Fruit fly (Drosophila melanogaster) whole organism, embryonic: ENCODE data around the gene CG7407.

ENCODE experiments used
- Abd-B ChIP-seq: fragments of 200-800 bp; sonication (Bioruptor generic); optimal IDR thresholded peaks from 2 replicates; lab custom pipeline; 2018; ENCODE audit warnings: missing biosample characterization, mild to moderate bottlenecking, missing genetic modification characterization, moderate library complexity
- Atf3 ChIP-seq: fragments of 200-800 bp; sonication (Bioruptor generic); optimal IDR thresholded peaks from 3 replicates; lab custom pipeline; 2016; ENCODE audit warnings: missing biosample characterization, missing genetic modification characterization
- Awh ChIP-seq: fragments of 200-800 bp; sonication (Bioruptor generic); IDR thresholded peaks from 2 replicates; pipeline ENCODE4, ENCODE4 v1.3.6; 2022; ENCODE audit warnings: missing biosample characterization, missing genetic modification characterization
- Bgb ChIP-seq: fragments of 200-800 bp; sonication (Bioruptor generic); IDR thresholded peaks from 2 replicates; pipeline ENCODE4 v1.3.6; 2022; ENCODE audit warnings: missing biosample characterization, missing genetic modification characterization; ENCODE audit not compliant: partially characterized antibody
- BtbVII ChIP-seq: fragments of 200-800 bp; sonication (Bioruptor generic); optimal IDR thresholded peaks from 3 replicates; lab custom pipeline; 2017; ENCODE audit warnings: missing biosample characterization, mild to moderate bottlenecking, missing genetic modification characterization
- CG10431 ChIP-seq: fragments of 200-800 bp; sonication (Bioruptor generic); optimal IDR thresholded peaks from 3 replicates; lab custom pipeline; 2018; ENCODE audit warnings: missing biosample characterization, mild to moderate bottlenecking, missing genetic modification characterization
- CG11085 ChIP-seq: fragments of 200-800 bp; sonication (Bioruptor generic); IDR thresholded peaks from 2 replicates; pipeline ENCODE4 v1.3.6; 2022; ENCODE audit warnings: missing biosample characterization, missing genetic modification characterization
- CG11247 ChIP-seq: fragments of 200-800 bp; sonication (Bioruptor generic); IDR thresholded peaks from 2 replicates; pipeline ENCODE4 v1.3.6; 2022; ENCODE audit warnings: missing biosample characterization, missing genetic modification characterization
- CG1233 ChIP-seq: fragments of 200-800 bp; sonication (Bioruptor generic); optimal IDR thresholded peaks from 4 replicates; lab custom pipeline; 2018; ENCODE audit warnings: missing biosample characterization, mild to moderate bottlenecking, missing genetic modification characterization
- CG12659 ChIP-seq: fragments of 200-800 bp; sonication (Bioruptor generic); optimal IDR thresholded peaks from 3 replicates; lab custom pipeline; 2017; ENCODE audit warnings: mild to moderate bottlenecking, missing biosample characterization, missing genetic modification reagents, missing genetic modification characterization
- CG12744 ChIP-seq: fragments of 200-800 bp; sonication (Bioruptor generic); optimal IDR thresholded peaks from 2 replicates; lab custom pipeline; 2016; ENCODE audit warnings: missing biosample characterization, missing genetic modification characterization
- CG12942 ChIP-seq: fragments of 200-800 bp; sonication (Bioruptor generic); optimal IDR thresholded peaks from 3 replicates; lab custom pipeline; 2016; ENCODE audit warnings: missing biosample characterization, missing genetic modification characterization
- CG13296 ChIP-seq: fragments of 200-800 bp; sonication (Bioruptor generic); optimal IDR thresholded peaks from 3 replicates; lab custom pipeline; 2018; ENCODE audit warnings: missing biosample characterization, mild to moderate bottlenecking, missing genetic modification characterization
- CG13775 ChIP-seq: fragments of 200-800 bp; sonication (Bioruptor generic); optimal IDR thresholded peaks from 3 replicates; lab custom pipeline; 2017; ENCODE audit warnings: missing biosample characterization, mild to moderate bottlenecking, missing genetic modification characterization
- CG14050 ChIP-seq: fragments of 200-800 bp; sonication (Bioruptor generic); IDR thresholded peaks from 3 replicates; pipeline ENCODE4 v1.3.6; 2022; ENCODE audit warnings: missing biosample characterization, missing genetic modification characterization
- CG17385 ChIP-seq: fragments of 200-800 bp; sonication (Bioruptor generic); optimal IDR thresholded peaks from 3 replicates; lab custom pipeline; 2018; ENCODE audit warnings: missing biosample characterization, mild to moderate bottlenecking, missing genetic modification characterization
- CG30403 ChIP-seq: fragments of 200-800 bp; sonication (Bioruptor generic); optimal IDR thresholded peaks from 3 replicates; lab custom pipeline; 2016; ENCODE audit warnings: missing biosample characterization, missing genetic modification characterization
- CG34376 ChIP-seq: fragments of 200-800 bp; sonication (Bioruptor generic); optimal IDR thresholded peaks from 2 replicates; lab custom pipeline; 2018; ENCODE audit warnings: missing biosample characterization, mild to moderate bottlenecking, missing genetic modification characterization
- CG4328 ChIP-seq: fragments of 200-800 bp; sonication (Bioruptor generic); optimal IDR thresholded peaks from 3 replicates; lab custom pipeline; 2017; ENCODE audit warnings: missing biosample characterization, missing genetic modification reagents, missing genetic modification characterization
- CG6654 ChIP-seq: fragments of 200-800 bp; sonication (Bioruptor generic); optimal IDR thresholded peaks from 2 replicates; lab custom pipeline; 2017; ENCODE audit warnings: missing biosample characterization, mild to moderate bottlenecking, missing genetic modification characterization
- CG7963 ChIP-seq: fragments of 200-800 bp; sonication (Bioruptor generic); IDR thresholded peaks from 3 replicates; pipeline ENCODE4 v1.3.6; 2022; ENCODE audit warnings: missing biosample characterization, missing genetic modification characterization; ENCODE audit not compliant: partially characterized antibody
- CG9876 ChIP-seq: fragments of 200-800 bp; sonication (Bioruptor generic); optimal IDR thresholded peaks from 2 replicates; lab custom pipeline; 2016; ENCODE audit warnings: missing biosample characterization, missing genetic modification characterization
- CTCF ChIP-seq: fragments of 200-800 bp; sonication (Bioruptor generic); optimal IDR thresholded peaks from 2 replicates; lab custom pipeline; 2017; ENCODE audit warnings: missing biosample characterization, mild to moderate bottlenecking, missing genetic modification characterization, moderate library complexity
- Fer2 ChIP-seq: fragments of 200-800 bp; sonication (Bioruptor generic); optimal IDR thresholded peaks from 2 replicates; lab custom pipeline; 2018; ENCODE audit warnings: missing biosample characterization, mild to moderate bottlenecking, missing genetic modification characterization, moderate library complexity
- Hand ChIP-seq: fragments of 200-800 bp; sonication (Bioruptor generic); optimal IDR thresholded peaks from 2 replicates; lab custom pipeline; 2017; ENCODE audit warnings: mild to moderate bottlenecking, missing biosample characterization, missing genetic modification reagents, missing genetic modification characterization
- Mad ChIP-seq: fragments of 200-800 bp; sonication (Bioruptor generic); optimal IDR thresholded peaks from 2 replicates; lab custom pipeline; 2016; ENCODE audit warnings: missing biosample characterization, missing genetic modification characterization
- Nf-YA ChIP-seq: fragments of 200-800 bp; sonication (Bioruptor generic); IDR thresholded peaks from 2 replicates; pipeline ENCODE4 v1.3.6; 2022; ENCODE audit warnings: missing biosample characterization, missing genetic modification characterization
- Optix ChIP-seq: fragments of 200-800 bp; sonication (Bioruptor generic); IDR thresholded peaks from 3 replicates; pipeline ENCODE4 v1.3.6; 2022; ENCODE audit warnings: missing biosample characterization, missing genetic modification characterization
- Ptx1 ChIP-seq: fragments of 200-800 bp; sonication (Bioruptor generic); IDR thresholded peaks from 2 replicates; pipeline ENCODE4 v1.3.6; 2022; ENCODE audit warnings: missing biosample characterization, missing genetic modification characterization
- Rx ChIP-seq: fragments of 200-800 bp; sonication (Bioruptor generic); IDR thresholded peaks from 2 replicates; pipeline ENCODE4 v1.3.6; 2022; ENCODE audit warnings: missing biosample characterization, missing genetic modification characterization
- Sox102F ChIP-seq: fragments of 200-800 bp; sonication (Bioruptor generic); optimal IDR thresholded peaks from 2 replicates; lab custom pipeline; 2018; ENCODE audit warnings: missing biosample characterization, mild to moderate bottlenecking, missing genetic modification characterization, moderate library complexity
- Xrp1 ChIP-seq: fragments of 200-800 bp; sonication (Bioruptor generic); IDR thresholded peaks from 2 replicates; pipeline ENCODE4 v1.3.6; 2022; ENCODE audit warnings: missing biosample characterization, missing genetic modification characterization
- abd-A ChIP-seq: fragments of 200-800 bp; sonication (Bioruptor generic); optimal IDR thresholded peaks from 3 replicates; lab custom pipeline; 2019; ENCODE audit warnings: missing biosample characterization, mild to moderate bottlenecking, missing genetic modification characterization, moderate library complexity
- ac ChIP-seq: fragments of 200-800 bp; sonication (Bioruptor generic); optimal IDR thresholded peaks from 3 replicates; lab custom pipeline; 2017; ENCODE audit warnings: missing biosample characterization, mild to moderate bottlenecking, missing genetic modification characterization
- ap ChIP-seq: fragments of 200-800 bp; sonication (Bioruptor generic); IDR thresholded peaks from 2 replicates; pipeline ENCODE4 v1.3.6; 2022; ENCODE audit warnings: missing biosample characterization, missing genetic modification characterization
- bcd ChIP-seq: fragments of 200-800 bp; sonication (Bioruptor generic); optimal IDR thresholded peaks from 2 replicates; lab custom pipeline; 2017; ENCODE audit warnings: missing biosample characterization, mild to moderate bottlenecking, missing genetic modification characterization
- cad ChIP-seq: fragments of >200 bp; optimal IDR thresholded peaks from 2 replicates; lab custom pipeline; 2017; ENCODE audit warnings: missing biosample characterization, missing genetic modification characterization
- caup ChIP-seq: fragments of 200-800 bp; sonication (Bioruptor generic); optimal IDR thresholded peaks from 3 replicates; lab custom pipeline; 2017; ENCODE audit warnings: missing biosample characterization, mild to moderate bottlenecking, missing genetic modification characterization, moderate library complexity; ENCODE audit not compliant: severe bottlenecking
- dati ChIP-seq: fragments of 200-800 bp; sonication (Bioruptor generic); IDR thresholded peaks from 2 replicates; pipeline ENCODE4 v1.3.6; 2022; ENCODE audit warnings: missing biosample characterization, missing genetic modification characterization
- dimm ChIP-seq: fragments of 200-800 bp; sonication (Bioruptor generic); IDR thresholded peaks from 2 replicates; pipeline ENCODE4 v1.3.6; 2022; ENCODE audit warnings: missing biosample characterization, missing genetic modification characterization
- gcm2 ChIP-seq: fragments of 200-800 bp; sonication (Bioruptor generic); optimal IDR thresholded peaks from 2 replicates; lab custom pipeline; 2016; ENCODE audit warnings: missing biosample characterization, missing genetic modification characterization
- lov ChIP-seq, 2 experiments: fragments of 200-800 bp in 1 of 2; fragments of >200 bp in 1 of 2; sonication (Bioruptor generic) in 1 of 2; IDR thresholded peaks in 1 of 2; optimal IDR thresholded peaks in 1 of 2; 2 replicates in 1 of 2; 3 replicates in 1 of 2; pipeline versions ENCODE4 v1.3.6 to Lab custom; 2017 to 2022; ENCODE audit warnings: missing biosample characterization in 1 of 2, missing genetic modification characterization in 1 of 2
- maf-S ChIP-seq: fragments of 200-800 bp; sonication (Bioruptor generic); optimal IDR thresholded peaks from 2 replicates; lab custom pipeline; 2016; ENCODE audit warnings: missing biosample characterization, missing genetic modification characterization
- mam ChIP-seq: fragments of 200-800 bp; sonication (Bioruptor generic); optimal IDR thresholded peaks from 3 replicates; lab custom pipeline; 2016; ENCODE audit warnings: missing biosample characterization, missing genetic modification characterization
- onecut ChIP-seq: fragments of 200-800 bp; sonication (Bioruptor generic); IDR thresholded peaks from 2 replicates; pipeline ENCODE4 v1.3.6; 2022; ENCODE audit warnings: missing biosample characterization, missing genetic modification characterization
- pb ChIP-seq: fragments of 200-800 bp; sonication (Bioruptor generic); optimal IDR thresholded peaks from 3 replicates; lab custom pipeline; 2016; ENCODE audit warnings: missing biosample characterization, missing genetic modification characterization
- row ChIP-seq: fragments of 200-800 bp; sonication (Bioruptor generic); IDR thresholded peaks from 3 replicates; pipeline ENCODE4 v1.3.6; 2022; ENCODE audit warnings: missing biosample characterization, missing genetic modification characterization
- run ChIP-seq: fragments of 200-800 bp; sonication (Bioruptor generic); optimal IDR thresholded peaks from 3 replicates; lab custom pipeline; 2018; ENCODE audit warnings: missing biosample characterization, mild to moderate bottlenecking, missing genetic modification characterization
- ssp ChIP-seq: fragments of 200-800 bp; sonication (Bioruptor generic); IDR thresholded peaks from 2 replicates; pipeline ENCODE4 v1.3.6; 2022; ENCODE audit warnings: missing biosample characterization, missing genetic modification characterization
- tgo ChIP-seq: fragments of 200-800 bp; sonication (Bioruptor generic); IDR thresholded peaks from 3 replicates; pipeline ENCODE4 v1.3.6; 2022; ENCODE audit warnings: missing biosample characterization, missing genetic modification characterization

The CG7407 gene

DNA sequence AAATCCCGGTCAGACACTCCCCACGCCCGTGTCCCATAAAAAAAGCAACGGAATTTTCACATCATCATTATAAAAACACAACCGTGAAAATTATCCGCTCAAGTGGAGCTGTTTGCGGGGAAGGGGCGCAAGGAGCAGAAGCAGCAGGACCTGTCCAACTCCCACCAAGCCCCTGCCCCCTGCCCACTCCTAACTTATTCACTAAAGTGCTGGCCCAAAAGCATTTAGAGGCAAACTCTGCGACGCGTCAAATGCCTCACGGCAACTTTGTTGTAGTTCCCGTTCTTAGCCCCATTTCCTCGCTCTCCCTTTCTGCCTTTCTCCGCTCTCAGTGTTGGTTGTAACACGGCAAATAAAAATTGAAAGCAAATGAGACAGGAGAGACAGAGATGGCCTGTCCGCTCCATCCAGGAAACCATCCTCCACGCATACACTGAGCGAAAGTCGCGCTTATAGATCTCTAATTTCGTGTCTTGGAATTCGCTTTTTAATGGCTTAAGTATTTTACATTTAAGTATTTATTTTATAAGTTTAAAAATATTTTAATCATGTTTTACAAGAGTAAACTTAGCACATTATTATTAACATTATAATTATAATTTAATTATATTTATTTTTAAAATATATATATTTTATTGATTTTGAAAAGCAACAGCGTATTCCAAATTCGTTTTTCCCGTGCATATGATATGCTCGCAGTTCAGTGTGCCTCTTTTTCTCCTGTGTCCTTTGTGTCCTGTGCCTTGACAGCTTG lies 36.2 kb downstream of the CG7407 start (continued):
- TF ChIP-seq Nf-YA (no peak), Bgb (GFP tag; lab: Robert Waterston, UW) (no peak), CG34376 (GFP tag; lab: Kevin White, UChicago) (no peak), tgo (GFP tag; lab: Robert Waterston, UW) (no peak; the same call in 2 of the 3 replicates), dati (GFP tag; lab: Robert Waterston, UW) (no peak), CG13775 (peak; percentile 13), Atf3 (GFP tag; lab: Kevin White, UChicago) (no peak), Optix (GFP tag; lab: Robert Waterston, UW) (no peak), Hand (peak; percentile 22), CG12744 (GFP tag; lab: Kevin White, UChicago) (no peak), pb (no peak), CG4328 (GFP tag; lab: Kevin White, UChicago) (peak; percentile 0), CG9876 (GFP tag; lab: Kevin White, UChicago) (no peak), Abd-B (GFP tag; lab: Kevin White, UChicago) (peak; percentile 15), mam (GFP tag; lab: Kevin White, UChicago) (no peak), run (tag; lab: Kevin White, UChicago) (no peak), CG30403 (GFP tag; lab: Kevin White, UChicago) (no peak), CTCF (no peak), CG12942 (GFP tag; lab: Kevin White, UChicago) (peak; percentile 8), Sox102F (GFP tag; lab: Kevin White, UChicago) (peak; percentile 38), bcd (GFP tag; lab: Kevin White, UChicago) (peak; percentile 30), Awh (GFP tag; lab: Robert Waterston, UW) (no peak), Ptx1 (0 out of 2 replicates have a peak, but pooled peaks have one; percentile 27), Rx (GFP tag; lab: Robert Waterston, UW) (no peak), CG7963 (no peak), ap (no peak), dimm (GFP tag; lab: Robert Waterston, UW) (no peak), CG13296 (peak; percentile 62), ssp (GFP tag; lab: Robert Waterston, UW) (no peak), CG11247 (GFP tag; lab: Robert Waterston, UW) (no peak), CG17385 (GFP tag; lab: Kevin White, UChicago) (peak; percentile 9), CG14050 (no peak), gcm2 (GFP tag; lab: Kevin White, UChicago) (no peak), row (GFP tag; lab: Robert Waterston, UW) (peak; percentile 57), Mad (GFP tag; lab: Kevin White, UChicago) (no peak), CG1233 (GFP tag; lab: Kevin White, UChicago) (no peak), maf-S (GFP tag; lab: Kevin White, UChicago) (no peak), BtbVII (GFP tag; lab: Kevin White, UChicago) (peak; percentile 51), onecut (GFP tag; lab: Robert Waterston, UW) (no peak), abd-A (tag; lab: Kevin White, UChicago) (peak; percentile 80), ac (GFP tag; lab: Kevin White, UChicago) (no peak), CG11085 (no peak), caup (GFP tag; lab: Kevin White, UChicago) (peak; percentile 30), lov (optimal IDR thresholded peaks at IDR 0.05; lab: Kevin White, UChicago) (no peak), lov (GFP tag; IDR thresholded peaks at IDR 0.05; lab: Robert Waterston, UW) (no peak), CG10431 (GFP tag; lab: Kevin White, UChicago) (no peak), cad (GFP tag; lab: Kevin White, UChicago) (no peak), Fer2 (no peak), Xrp1 (GFP tag; lab: Robert Waterston, UW) (no peak; the same call in 1 of the 2 replicates), CG12659 (GFP tag; lab: Kevin White, UChicago) (peak; percentile 30), CG6654 (GFP tag; lab: Kevin White, UChicago) (no peak)
